Worm (Caenorhabditis elegans) whole organism, midembryonic: Measurements from ENCODE around the gene M110.8.

Experiments used
- flt-1 ChIP-seq: fragments of 200-800 bp; sonication (Bioruptor generic); IDR thresholded peaks from 2 replicates; pipeline ENCODE4 v1.3.6; 2022; ENCODE audit warnings: missing genetic modification characterization, missing compliant biosample characterization
- ref-1 ChIP-seq: fragments of 200-800 bp; sonication (Bioruptor generic); conservative IDR thresholded peaks from 2 replicates; pipeline ENCODE4 v1.3.6; 2022; ENCODE audit warnings: missing genetic modification reagents, missing genetic modification characterization, missing compliant biosample characterization
- ztf-23 ChIP-seq: fragments of 200-800 bp; sonication (Bioruptor generic); IDR thresholded peaks from 2 replicates; pipeline ENCODE4 v1.3.6; 2022; ENCODE audit warnings: missing genetic modification reagents, missing genetic modification characterization, missing compliant biosample characterization

- TF ChIP-seq flt-1 (GFP tag; lab: Robert Waterston, UW), result no peak
- no peak for TF ChIP-seq ztf-23
- TF ChIP-seq ref-1 (GFP tag; lab: Robert Waterston, UW), result no peak
Observed at ce11 chrII:8162120-8162648, 47.2 kb downstream of the M110.8 start, which contains the start of the genes emb-27 and rrf-3.
